Worm (Caenorhabditis elegans) whole organism, L4 larva: ENCODE results near the gene Y57G11C.8.
A peak's percentile ranks its signal among the peaks of the same experiment; 100 is the strongest.

Experiments used
- ama-1 ChIP-seq: fragments of 150-350 bp; optimal IDR thresholded peaks from 2 replicates; lab custom pipeline; 2014; ENCODE audit warnings: inconsistent platforms, mixed read lengths
- ceh-82 ChIP-seq: sonication (generic microtip); optimal IDR thresholded peaks from 2 replicates; lab custom pipeline; 2017; ENCODE audit warnings: missing biosample characterization, missing genetic modification characterization
- lsy-2 ChIP-seq, 2 experiments: fragments of 150-350 bp in 1 of 2; sonication (generic microtip) in 1 of 2; optimal IDR thresholded peaks; 2 replicates each; lab custom pipeline; 2014 to 2017; ENCODE audit warnings: missing biosample characterization in 2 of 2, missing genetic modification characterization in 2 of 2
- nhr-10 ChIP-seq: fragments of 150-350 bp; optimal IDR thresholded peaks from 2 replicates; lab custom pipeline; 2014; ENCODE audit warnings: missing biosample characterization, missing genetic modification characterization
- nhr-11 ChIP-seq: fragments of 150-350 bp; optimal IDR thresholded peaks from 2 replicates; lab custom pipeline; 2014; ENCODE audit warnings: missing biosample characterization, missing genetic modification characterization
- snpc-4 ChIP-seq: fragments of 150-350 bp; optimal IDR thresholded peaks from 2 replicates; lab custom pipeline; 2014; ENCODE audit warnings: missing biosample characterization, missing genetic modification characterization
- unc-62 ChIP-seq, 3 experiments: fragments of 150-350 bp in 1 of 3; sonication (generic microtip); optimal IDR thresholded peaks in 2 of 3; peaks in 1 of 3; 1 replicate in 1 of 3; 2 replicates in 2 of 3; lab custom pipeline; 2014 to 2017; ENCODE audit warnings: missing biosample characterization in 3 of 3, missing genetic modification characterization in 3 of 3, missing genetic modification reagents in 3 of 3, missing genotype in 1 of 3
- ztf-11 ChIP-seq: fragments of 150-350 bp; optimal IDR thresholded peaks from 2 replicates; lab custom pipeline; 2014; ENCODE audit warnings: missing biosample characterization, missing genetic modification characterization

ce11 chrIV:14795918-14796488 is 14.4 kb downstream of the Y57G11C.8 start, which contains the start of gene coq-3:
- TF ChIP-seq unc-62 (GFP tag; optimal IDR thresholded peaks at IDR 0.05 in 1 of 2; lab: Kevin White, UChicago) = no peak
- TF ChIP-seq unc-62 (tag; optimal IDR thresholded peaks at IDR 0.05; lab: Kevin White, UChicago) = no peak
- no peak for TF ChIP-seq ceh-82
- TF ChIP-seq lsy-2 (tag; optimal IDR thresholded peaks at IDR 0.05; lab: Kevin White, UChicago) = peak in 1 of 2 experiments; percentile 12
- peak; percentile 29 for TF ChIP-seq ama-1 (lab: Kevin White, UChicago)
- TF ChIP-seq ztf-11 = no peak
- TF ChIP-seq nhr-10 = no peak
- no peak for TF ChIP-seq snpc-4 (tag; lab: Kevin White, UChicago)
- no peak for TF ChIP-seq nhr-11 (tag; lab: Kevin White, UChicago)
